Worm (Caenorhabditis elegans): ENCODE data around the gene F44E5.4.

F44E5.4 gene

ce11 chrII:11777893-11778480 is 18.9 kb upstream of the F44E5.4 start, which contains the start of the genes patr-1 and dna-2 (continued):
- peak; percentile 85 for TF ChIP-seq dpl-1 (GFP tag; optimal IDR thresholded peaks at IDR 0.05)
- no peak for TF ChIP-seq nhr-237 (tag; optimal IDR thresholded peaks at IDR 0.05)
- TF ChIP-seq aly-2 (tag; optimal IDR thresholded peaks at IDR 0.05) = no peak

ce11 chrII:11774218-11774617 is 15.1 kb upstream of the F44E5.4 start, which contains the start of gene F44E5.1:
TSS of gene F44E5.1 (minus strand) at chrII:11774559.
- peak; percentile 9 for TF ChIP-seq mes-2 (tag; optimal IDR thresholded peaks at IDR 0.05; ENCODE audit: poor library complexity, severe bottlenecking)
- TF ChIP-seq lin-38 (GFP tag; IDR thresholded peaks at IDR 0.05) = peak; percentile 46
- peak; percentile 59; the same call in 1 of the 2 replicates for TF ChIP-seq zfp-3 (GFP tag; conservative IDR thresholded peaks at IDR 0.05)
- no peak for TF ChIP-seq dmd-9 (GFP tag; IDR thresholded peaks at IDR 0.05)
- peak; percentile 62; the same call in 1 of the 2 replicates for TF ChIP-seq php-3 (GFP tag; IDR thresholded peaks at IDR 0.05)
- 0 out of 2 replicates have a peak, but pooled peaks have one; percentile 11 for TF ChIP-seq hmg-1.1 (GFP tag; IDR thresholded peaks at IDR 0.05)
- peak; percentile 86 for TF ChIP-seq ama-1 (optimal IDR thresholded peaks at IDR 0.05)
- TF ChIP-seq ceh-20 (GFP tag; IDR thresholded peaks at IDR 0.05) = no peak

DNA sequence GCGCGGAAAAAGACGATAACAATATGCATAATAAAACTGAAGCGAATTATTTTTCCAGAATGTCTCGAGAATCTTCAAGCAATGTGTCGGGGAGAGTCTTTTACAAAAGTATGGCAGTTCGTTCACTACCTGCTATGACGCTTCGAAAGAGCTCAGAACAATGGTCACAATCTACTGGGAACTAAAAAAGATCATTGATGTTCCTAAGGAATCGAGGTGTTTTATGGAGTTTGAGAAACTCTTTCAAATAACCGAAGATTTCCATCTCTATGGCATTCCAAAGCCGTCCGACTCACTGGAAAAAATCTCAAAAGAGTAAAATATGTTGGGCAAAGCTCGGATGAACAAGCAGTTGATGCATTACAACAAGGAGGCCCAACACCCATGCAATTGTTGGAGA is 13.3 kb upstream of the F44E5.4 start, which contains the start of gene F44E5.15:
TSS of gene F44E5.15 (plus strand) at position 301 of the 400 bp plus-strand sequence.
- TF ChIP-seq lin-13 (GFP tag; optimal IDR thresholded peaks at IDR 0.05) = no peak
- peak; percentile 20 for TF ChIP-seq aha-1 (tag)

ce11 chrII:11766472-11766871 is 7.4 kb upstream of the F44E5.4 start, which contains the start of gene F44E5.2:
TSS of gene F44E5.2 (plus strand) at chrII:11766772.
- TF ChIP-seq dmd-9 (GFP tag; IDR thresholded peaks at IDR 0.05) (no peak), snpc-1.2 (GFP tag; IDR thresholded peaks at IDR 0.05) (no peak), ces-1 (GFP tag; optimal IDR thresholded peaks at IDR 0.05) (no peak), ama-1 (optimal IDR thresholded peaks at IDR 0.05) (no peak), unc-62 (GFP tag; optimal IDR thresholded peaks at IDR 0.05 in 1 of 2) (peak in 1 of 2 experiments; percentile 43), unc-62 (tag; optimal IDR thresholded peaks at IDR 0.05) (no peak), mes-2 (tag; optimal IDR thresholded peaks at IDR 0.05; ENCODE audit: poor library complexity, severe bottlenecking) (no peak), ctbp-1 (GFP tag; IDR thresholded peaks at IDR 0.05) (no peak), nhr-76 (tag; optimal IDR thresholded peaks at IDR 0.05) (no peak)

- TF ChIP-seq pha-4 (GFP tag; IDR thresholded peaks at IDR 0.05) (peak; percentile 98; the same call in 1 of the 2 replicates), pha-4 (tag; optimal IDR thresholded peaks at IDR 0.05) (no peak), attf-4 (tag; optimal IDR thresholded peaks at IDR 0.05) (no peak), nhr-111 (GFP tag; optimal IDR thresholded peaks at IDR 0.05) (no peak), D1046.2 (GFP tag; IDR thresholded peaks at IDR 0.05) (no peak), hlh-11 (tag; optimal IDR thresholded peaks at IDR 0.05) (no peak), set-16 (GFP tag; IDR thresholded peaks at IDR 0.05) (peak; percentile 97), snpc-4 (tag; optimal IDR thresholded peaks at IDR 0.05) (no peak), F37D6.2 (tag; optimal IDR thresholded peaks at IDR 0.05) (no peak), ZK546.5 (tag; optimal IDR thresholded peaks at IDR 0.05) (no peak), nhr-28 (tag; optimal IDR thresholded peaks at IDR 0.05) (no peak)
Observed at ce11 chrII:11765506-11766152, 6.5 kb upstream of the F44E5.4 start.
